Worm (Caenorhabditis elegans) whole organism, L4/young adult: ENCODE results near the gene nlp-80.
A peak's percentile ranks its signal among the peaks of the same experiment; 100 is the strongest.

ENCODE experiments used
- W03F9.2 ChIP-seq: fragments of 150-350 bp; optimal IDR thresholded peaks from 2 replicates; lab custom pipeline; 2014; ENCODE audit warnings: missing biosample characterization, missing genetic modification characterization
- dao-5 ChIP-seq: sonication (generic microtip); optimal IDR thresholded peaks from 2 replicates; lab custom pipeline; 2016; ENCODE audit warnings: missing genotype, missing genetic modification characterization, moderate library complexity, missing compliant biosample characterization
- him-1 ChIP-seq: sonication (generic microtip); optimal IDR thresholded peaks from 2 replicates; lab custom pipeline; 2016; ENCODE audit warnings: missing genotype, missing genetic modification reagents, missing genetic modification characterization, missing compliant biosample characterization

DNA sequence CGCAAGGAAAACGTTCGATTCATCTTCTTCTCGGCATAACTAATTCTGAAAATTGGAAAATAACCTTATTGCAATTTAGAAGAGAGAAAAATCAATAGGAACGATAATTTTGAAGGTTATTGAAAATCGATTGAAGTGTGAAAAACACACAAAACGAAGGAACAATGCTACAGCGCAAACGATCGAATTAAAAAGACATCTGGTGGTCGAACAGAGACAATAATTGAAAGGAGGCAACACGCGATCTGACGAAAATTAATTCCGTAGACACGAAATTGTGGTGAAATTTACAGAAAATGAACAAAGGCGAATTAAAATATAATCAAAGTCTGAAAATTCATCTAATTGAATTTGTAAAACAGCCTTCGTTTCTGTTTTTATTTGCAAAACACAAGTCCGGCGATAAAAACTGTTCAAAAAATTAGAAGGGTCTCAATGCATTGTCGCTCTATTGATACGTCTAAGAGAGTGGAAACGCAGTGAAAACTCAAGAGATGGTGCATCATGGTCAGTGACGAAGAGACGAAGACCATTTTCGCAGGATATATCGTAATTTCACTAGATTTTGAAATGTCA lies 25.9 kb downstream of the nlp-80 start, which contains the start of gene pak-2:
- TF ChIP-seq dao-5 (tag; lab: Kevin White, UChicago) (no peak), him-1 (tag; lab: Kevin White, UChicago) (peak; percentile 55), W03F9.2 (tag; lab: Kevin White, UChicago) (peak; percentile 52)
